Worm (Caenorhabditis elegans) whole organism, young adult: ENCODE measurements around the gene Y41E3.19.
"Not testable (repeated sequence)": the region's sequence is repeated elsewhere in the genome, so short reads cannot be mapped to it uniquely, and the experiment has no call there.

ENCODE experiments used
- B0019.2 ChIP-seq: fragments of 200-800 bp; sonication (Bioruptor generic); conservative IDR thresholded peaks from 2 replicates; pipeline ENCODE4 v1.3.6; 2022; ENCODE audit warnings: missing genetic modification reagents, missing genetic modification characterization, missing compliant biosample characterization
- B0261.1 ChIP-seq: sonication (generic microtip); optimal IDR thresholded peaks from 2 replicates; lab custom pipeline; 2016; ENCODE audit warnings: mild to moderate bottlenecking, missing genetic modification characterization, moderate library complexity, missing compliant biosample characterization
- D2030.7 ChIP-seq: fragments of 200-800 bp; sonication (Bioruptor generic); IDR thresholded peaks from 2 replicates; pipeline ENCODE4 v1.3.6; 2022; ENCODE audit warnings: missing genetic modification reagents, missing genetic modification characterization, missing compliant biosample characterization
- F22D6.2 ChIP-seq: sonication (generic microtip); optimal IDR thresholded peaks from 2 replicates; lab custom pipeline; 2016; ENCODE audit warnings: mild to moderate bottlenecking, missing genetic modification characterization, missing compliant biosample characterization
- F23B12.7 ChIP-seq: sonication (generic microtip); optimal IDR thresholded peaks from 2 replicates; lab custom pipeline; 2017; ENCODE audit warnings: missing genetic modification characterization, mild to moderate bottlenecking, missing compliant biosample characterization, antibody characterized with exemption, moderate library complexity; ENCODE audit not compliant: insufficient read depth
- F33H1.4 ChIP-seq: fragments of 200-800 bp; sonication (Bioruptor generic); IDR thresholded peaks from 2 replicates; pipeline ENCODE4 v1.3.6; 2022; ENCODE audit warnings: missing genetic modification reagents, missing genetic modification characterization, missing compliant biosample characterization
- F55B11.4 ChIP-seq: sonication (generic microtip); optimal IDR thresholded peaks from 2 replicates; lab custom pipeline; 2016; ENCODE audit warnings: missing compliant biosample characterization, missing genetic modification characterization, borderline replicate concordance; ENCODE audit not compliant: insufficient read depth
- K11D2.4 ChIP-seq: fragments of 200-800 bp; sonication (Bioruptor generic); IDR thresholded peaks from 2 replicates; pipeline ENCODE4 v1.3.6; 2022; ENCODE audit warnings: missing genetic modification reagents, missing genetic modification characterization, missing compliant biosample characterization
- Y67H2A.10 ChIP-seq: fragments of 200-800 bp; sonication (Bioruptor generic); conservative IDR thresholded peaks from 2 replicates; pipeline ENCODE4 v1.3.6; 2022; ENCODE audit warnings: missing genetic modification reagents, missing genetic modification characterization, missing compliant biosample characterization
- ama-1 ChIP-seq, 3 experiments: fragments of 150-350 bp in 1 of 3; sonication (generic microtip) in 2 of 3; optimal IDR thresholded peaks; 2 replicates each; lab custom pipeline; 2014 to 2018; ENCODE audit warnings: missing biosample characterization in 2 of 3, missing genetic modification characterization in 2 of 3, missing genetic modification reagents in 2 of 3
- aptf-3 ChIP-seq: fragments of 200-800 bp; sonication (Bioruptor generic); IDR thresholded peaks from 2 replicates; pipeline ENCODE4 v1.3.6; 2022; ENCODE audit warnings: missing genetic modification characterization, missing compliant biosample characterization
- attf-6 ChIP-seq: fragments of 200-800 bp; sonication (Bioruptor generic); IDR thresholded peaks from 2 replicates; pipeline ENCODE4 v1.3.6; 2022; ENCODE audit warnings: missing genetic modification reagents, missing genetic modification characterization, missing compliant biosample characterization
- ccch-3 ChIP-seq: fragments of 200-800 bp; sonication (Bioruptor generic); optimal IDR thresholded peaks from 2 replicates; lab custom pipeline; 2018; ENCODE audit warnings: mild to moderate bottlenecking, missing genetic modification characterization, missing compliant biosample characterization
- cebp-2 ChIP-seq: fragments of 200-800 bp; sonication (Bioruptor generic); IDR thresholded peaks from 2 replicates; pipeline ENCODE4 v1.3.6; 2022; ENCODE audit warnings: missing genetic modification characterization, missing compliant biosample characterization
- ceh-58 ChIP-seq: fragments of 200-800 bp; sonication (Bioruptor generic); IDR thresholded peaks from 2 replicates; pipeline ENCODE4 v1.3.6; 2022; ENCODE audit warnings: missing genetic modification characterization, missing compliant biosample characterization
- dox-1 ChIP-seq: fragments of 200-800 bp; sonication (Bioruptor generic); IDR thresholded peaks from 2 replicates; pipeline ENCODE4 v1.3.6; 2022; ENCODE audit warnings: missing genetic modification reagents, missing genetic modification characterization, missing compliant biosample characterization
- dpff-1 ChIP-seq: sonication (generic microtip); optimal IDR thresholded peaks from 2 replicates; lab custom pipeline; 2017; ENCODE audit warnings: mild to moderate bottlenecking, missing genetic modification characterization, missing compliant biosample characterization
- efl-1 ChIP-seq: fragments of 150-350 bp; optimal IDR thresholded peaks from 2 replicates; lab custom pipeline; 2014; ENCODE audit warnings: missing biosample characterization, missing genetic modification reagents, missing genetic modification characterization
- egrh-3 ChIP-seq: fragments of 200-800 bp; sonication (Bioruptor generic); IDR thresholded peaks from 2 replicates; pipeline ENCODE4 v1.3.6; 2022; ENCODE audit warnings: missing genetic modification reagents, missing genetic modification characterization, missing compliant biosample characterization
- hmg-20 ChIP-seq: fragments of 200-800 bp; sonication (Bioruptor generic); IDR thresholded peaks from 2 replicates; pipeline ENCODE4 v1.3.6; 2022; ENCODE audit warnings: missing genetic modification reagents, missing genetic modification characterization, missing compliant biosample characterization
- hrde-1 ChIP-seq: sonication (generic microtip); optimal IDR thresholded peaks from 2 replicates; lab custom pipeline; 2016; ENCODE audit warnings: missing genetic modification characterization, mild to moderate bottlenecking, missing compliant biosample characterization, moderate library complexity, missing genotype, missing genetic modification reagents, borderline replicate concordance
- lin-26 ChIP-seq: fragments of 200-800 bp; sonication (Bioruptor generic); IDR thresholded peaks from 2 replicates; pipeline ENCODE4 v1.3.6; 2022; ENCODE audit warnings: missing genetic modification reagents, missing genetic modification characterization, missing compliant biosample characterization
- lin-40 ChIP-seq: sonication (generic microtip); optimal IDR thresholded peaks from 2 replicates; lab custom pipeline; 2016; ENCODE audit warnings: missing genetic modification characterization, mild to moderate bottlenecking, missing compliant biosample characterization, missing genotype, missing genetic modification reagents
- mcd-1 ChIP-seq: fragments of 200-800 bp; sonication (Bioruptor generic); IDR thresholded peaks from 2 replicates; pipeline ENCODE4 v1.3.6; 2022; ENCODE audit warnings: missing genetic modification reagents, missing genetic modification characterization, missing compliant biosample characterization
- mes-4 ChIP-seq: sonication (generic microtip); optimal IDR thresholded peaks from 2 replicates; lab custom pipeline; 2016; ENCODE audit warnings: missing genotype, missing genetic modification characterization, missing compliant biosample characterization
- pha-4 ChIP-seq: fragments of 150-350 bp; sonication (generic microtip); optimal IDR thresholded peaks from 2 replicates; lab custom pipeline; 2014; ENCODE audit warnings: missing biosample characterization, missing genetic modification reagents, missing genetic modification characterization
- snpc-3.4 ChIP-seq: sonication (generic microtip); optimal IDR thresholded peaks from 2 replicates; lab custom pipeline; 2017; ENCODE audit warnings: missing genetic modification characterization, mild to moderate bottlenecking, missing compliant biosample characterization, antibody characterized with exemption, moderate library complexity, missing genotype, missing genetic modification reagents
- snpc-4 ChIP-seq, 5 experiments: fragments of 150-350 bp in 1 of 5; sonication (generic microtip) in 4 of 5; optimal IDR thresholded peaks; 2 replicates each; lab custom pipeline; 2014 to 2018; ENCODE audit warnings: missing genetic modification characterization in 5 of 5, missing biosample characterization in 3 of 5, antibody characterized with exemption in 2 of 5, mild to moderate bottlenecking in 2 of 5, missing compliant biosample characterization in 2 of 5, missing genotype in 2 of 5, moderate library complexity in 2 of 5, missing genetic modification reagents in 1 of 5
- somi-1 ChIP-seq: fragments of 200-800 bp; sonication (Bioruptor generic); optimal IDR thresholded peaks from 2 replicates; lab custom pipeline; 2018; ENCODE audit warnings: mild to moderate bottlenecking, missing genetic modification characterization, missing compliant biosample characterization
- xnd-1 ChIP-seq: sonication (generic microtip); optimal IDR thresholded peaks from 2 replicates; lab custom pipeline; 2016; ENCODE audit warnings: missing genotype, missing genetic modification reagents, missing genetic modification characterization, missing compliant biosample characterization
- zfh-2 ChIP-seq: fragments of 200-800 bp; sonication (Bioruptor generic); conservative IDR thresholded peaks from 2 replicates; pipeline ENCODE4 v1.3.6; 2022; ENCODE audit warnings: missing genetic modification reagents, missing genetic modification characterization, missing compliant biosample characterization
- ztf-18 ChIP-seq: sonication (generic microtip); optimal IDR thresholded peaks from 2 replicates; lab custom pipeline; 2016; ENCODE audit warnings: missing genotype, mild to moderate bottlenecking, missing genetic modification characterization, missing compliant biosample characterization

The Y41E3.19 gene

ce11 chrIV:15042159-15042936 is 13.6 kb upstream of the Y41E3.19 start (continued):
- TF ChIP-seq K11D2.4 (GFP tag; lab: Robert Waterston, UW) (no peak), F33H1.4 (GFP tag; lab: Robert Waterston, UW) (peak; percentile 49), aptf-3 (GFP tag; lab: Robert Waterston, UW) (no peak), F23B12.7 (tag; lab: Kevin White, UChicago) (no peak), ztf-18 (tag; lab: Kevin White, UChicago) (peak; percentile 76), F22D6.2 (no peak), dpff-1 (tag; lab: Kevin White, UChicago) (no peak), mcd-1 (GFP tag; lab: Robert Waterston, UW) (peak; percentile 41; the same call in 1 of the 2 replicates), ama-1 (optimal IDR thresholded peaks at IDR 0.05; lab: Kevin White, UChicago) (no peak), ama-1 (GFP tag; optimal IDR thresholded peaks at IDR 0.05; lab: Kevin White, UChicago) (peak in 1 of 2 experiments; percentile 45), ccch-3 (GFP tag; lab: Kevin White, UChicago) (no peak), D2030.7 (GFP tag; lab: Robert Waterston, UW) (peak; percentile 59; the same call in 1 of the 2 replicates), ceh-58 (GFP tag; lab: Robert Waterston, UW) (0 out of 2 replicates have a peak, but pooled peaks have one; percentile 44), F55B11.4 (no peak), B0019.2 (GFP tag; lab: Robert Waterston, UW) (no peak), Y67H2A.10 (peak; percentile 50; the same call in 1 of the 2 replicates), snpc-3.4 (tag; lab: Kevin White, UChicago) (no peak), somi-1 (GFP tag; lab: Kevin White, UChicago) (no peak), xnd-1 (tag; lab: Kevin White, UChicago) (no peak), hmg-20 (no peak)

- no peak for TF ChIP-seq lin-40 (tag; lab: Kevin White, UChicago)
- no peak for TF ChIP-seq pha-4 (tag; lab: Kevin White, UChicago)
- TF ChIP-seq B0261.1 (tag; lab: Kevin White, UChicago) = no peak
- no peak for TF ChIP-seq hrde-1
- TF ChIP-seq snpc-4 (GFP tag; optimal IDR thresholded peaks at IDR 0.05; lab: Kevin White, UChicago) = no peak
- TF ChIP-seq snpc-4 (tag; optimal IDR thresholded peaks at IDR 0.05; lab: Kevin White, UChicago) = peak in 1 of 4 experiments; percentile 37
- 0 out of 2 replicates have a peak, but pooled peaks have one; percentile 9 for TF ChIP-seq dox-1 (GFP tag; lab: Robert Waterston, UW)
- TF ChIP-seq attf-6 (GFP tag; lab: Robert Waterston, UW) = no peak
- TF ChIP-seq ztf-18 (tag; lab: Kevin White, UChicago) = peak; percentile 37
- TF ChIP-seq zfh-2 (GFP tag; lab: Robert Waterston, UW) = peak; percentile 46; the same call in 1 of the 2 replicates
- peak; percentile 83; the same call in 1 of the 2 replicates for TF ChIP-seq cebp-2 (GFP tag; lab: Robert Waterston, UW)
- TF ChIP-seq efl-1 (GFP tag; lab: Kevin White, UChicago) = no peak
- TF ChIP-seq lin-26 (GFP tag; lab: Robert Waterston, UW) = 0 out of 2 replicates have a peak, but pooled peaks have one; percentile 37
- peak; percentile 45; the same call in 1 of the 2 replicates for TF ChIP-seq egrh-3
- no peak for TF ChIP-seq mes-4
- TF ChIP-seq, all 124 proteins: peak for 7
These were observed 9.8 kb upstream of the Y41E3.19 start for ce11 chrIV:15046162-15046561.

ce11 chrIV:15047940-15048339 is 8.0 kb upstream of the Y41E3.19 start:
- TF ChIP-seq mcd-1 (GFP tag; lab: Robert Waterston, UW) (0 out of 2 replicates have a peak, but pooled peaks have one; percentile 29), snpc-4 (tag; optimal IDR thresholded peaks at IDR 0.05; lab: Kevin White, UChicago) (peak in 1 of 4 experiments; percentile 67)
- not testable (repeated sequence) for TF ChIP-seq snpc-4 (GFP tag; optimal IDR thresholded peaks at IDR 0.05; lab: Kevin White, UChicago)
